Fruit fly (Drosophila melanogaster) whole organism, embryonic: ENCODE results near the gene mRpL14.
A peak's percentile ranks its signal among the peaks of the same experiment; 100 is the strongest.

Source experiments
- Ada2b ChIP-seq: fragments of 200-800 bp; sonication (Bioruptor generic); IDR thresholded peaks from 2 replicates; pipeline ENCODE4 v1.3.6; 2022; ENCODE audit warnings: missing biosample characterization, missing genetic modification characterization
- Antp ChIP-seq: fragments of 200-800 bp; sonication (Bioruptor generic); optimal IDR thresholded peaks from 3 replicates; lab custom pipeline; 2016; ENCODE audit warnings: missing biosample characterization, missing genetic modification characterization
- BEAF-32 ChIP-seq: fragments of 200-800 bp; sonication (Bioruptor generic); optimal IDR thresholded peaks from 3 replicates; lab custom pipeline; 2017; ENCODE audit warnings: missing biosample characterization, missing genetic modification characterization, mild to moderate bottlenecking, moderate library complexity, missing genetic modification reagents
- Blimp-1 ChIP-seq: fragments of 200-800 bp; sonication (Bioruptor generic); optimal IDR thresholded peaks from 3 replicates; lab custom pipeline; 2018; ENCODE audit warnings: missing biosample characterization, missing genetic modification characterization, mild to moderate bottlenecking, moderate library complexity, missing genetic modification reagents
- BtbVII ChIP-seq: fragments of 200-800 bp; sonication (Bioruptor generic); optimal IDR thresholded peaks from 3 replicates; lab custom pipeline; 2017; ENCODE audit warnings: missing biosample characterization, mild to moderate bottlenecking, missing genetic modification characterization
- CG10462 ChIP-seq: fragments of 200-800 bp; sonication (Bioruptor generic); optimal IDR thresholded peaks from 2 replicates; lab custom pipeline; 2016; ENCODE audit warnings: missing biosample characterization, missing genetic modification characterization
- CG10654 ChIP-seq: fragments of 200-800 bp; sonication (Bioruptor generic); optimal IDR thresholded peaks from 2 replicates; lab custom pipeline; 2016; ENCODE audit warnings: missing biosample characterization, missing genetic modification characterization
- CG11085 ChIP-seq: fragments of 200-800 bp; sonication (Bioruptor generic); IDR thresholded peaks from 2 replicates; pipeline ENCODE4 v1.3.6; 2022; ENCODE audit warnings: missing biosample characterization, missing genetic modification characterization
- CG12155 ChIP-seq: fragments of 200-800 bp; sonication (Bioruptor generic); optimal IDR thresholded peaks from 3 replicates; lab custom pipeline; 2016; ENCODE audit warnings: missing biosample characterization, missing genetic modification characterization
- CG15514 ChIP-seq: fragments of 200-800 bp; sonication (Bioruptor generic); optimal IDR thresholded peaks from 3 replicates; lab custom pipeline; 2017; ENCODE audit warnings: missing biosample characterization, missing genetic modification characterization, mild to moderate bottlenecking, moderate library complexity, missing genetic modification reagents
- CG1603 ChIP-seq: fragments of 200-800 bp; sonication (Bioruptor generic); optimal IDR thresholded peaks from 2 replicates; lab custom pipeline; 2019; ENCODE audit warnings: missing biosample characterization, mild to moderate bottlenecking, missing genetic modification characterization, moderate library complexity
- CG16815 ChIP-seq: fragments of 200-800 bp; sonication (Bioruptor generic); optimal IDR thresholded peaks from 3 replicates; lab custom pipeline; 2017; ENCODE audit warnings: missing biosample characterization, mild to moderate bottlenecking, missing genetic modification characterization
- CG2120 ChIP-seq: fragments of 200-800 bp; sonication (Bioruptor generic); optimal IDR thresholded peaks from 3 replicates; lab custom pipeline; 2016; ENCODE audit warnings: missing biosample characterization, missing genetic modification characterization
- CG2129 ChIP-seq: fragments of 200-800 bp; sonication (Bioruptor generic); IDR thresholded peaks from 2 replicates; pipeline ENCODE4 v1.3.6; 2022; ENCODE audit warnings: missing biosample characterization, missing genetic modification characterization; ENCODE audit not compliant: partially characterized antibody
- CG4404 ChIP-seq: fragments of 200-800 bp; sonication (Bioruptor generic); IDR thresholded peaks from 2 replicates; pipeline ENCODE4 v1.3.6; 2022; ENCODE audit warnings: missing biosample characterization, missing genetic modification characterization
- CG4730 ChIP-seq: fragments of 200-800 bp; sonication (Bioruptor generic); IDR thresholded peaks from 2 replicates; pipeline ENCODE4 v1.3.6; 2022; ENCODE audit warnings: missing biosample characterization, missing genetic modification characterization
- CG4820 ChIP-seq: fragments of 200-800 bp; sonication (Bioruptor generic); optimal IDR thresholded peaks from 3 replicates; lab custom pipeline; 2016; ENCODE audit warnings: missing biosample characterization, missing genetic modification characterization
- CG6683 ChIP-seq: fragments of 200-800 bp; sonication (Bioruptor generic); optimal IDR thresholded peaks from 2 replicates; lab custom pipeline; 2017; ENCODE audit warnings: missing biosample characterization, mild to moderate bottlenecking, missing genetic modification characterization, missing genetic modification reagents
- CG6813 ChIP-seq: fragments of 200-800 bp; sonication (Bioruptor generic); optimal IDR thresholded peaks from 2 replicates; lab custom pipeline; 2017; ENCODE audit warnings: missing biosample characterization, missing genetic modification characterization, mild to moderate bottlenecking, moderate library complexity, missing genetic modification reagents
- CG7556 ChIP-seq: fragments of 200-800 bp; sonication (Bioruptor generic); optimal IDR thresholded peaks from 2 replicates; lab custom pipeline; 2017; ENCODE audit warnings: missing biosample characterization, mild to moderate bottlenecking, missing genetic modification characterization
- CG7786 ChIP-seq: fragments of 200-800 bp; sonication (Bioruptor generic); optimal IDR thresholded peaks from 2 replicates; lab custom pipeline; 2016; ENCODE audit warnings: missing biosample characterization, missing genetic modification characterization
- CG8290 ChIP-seq, 3 experiments: fragments of 200-800 bp; sonication (Bioruptor generic); optimal IDR thresholded peaks; 2 replicates each; lab custom pipeline; 2016 to 2019; ENCODE audit warnings: missing biosample characterization in 3 of 3, missing genetic modification characterization in 3 of 3, mild to moderate bottlenecking in 2 of 3, moderate library complexity in 1 of 3
- CG9876 ChIP-seq: fragments of 200-800 bp; sonication (Bioruptor generic); optimal IDR thresholded peaks from 2 replicates; lab custom pipeline; 2016; ENCODE audit warnings: missing biosample characterization, missing genetic modification characterization
- D19B ChIP-seq: fragments of 200-800 bp; sonication (Bioruptor generic); optimal IDR thresholded peaks from 2 replicates; lab custom pipeline; 2017; ENCODE audit warnings: missing biosample characterization, mild to moderate bottlenecking, missing genetic modification characterization
- Dek ChIP-seq: fragments of 200-800 bp; sonication (Bioruptor generic); optimal IDR thresholded peaks from 3 replicates; lab custom pipeline; 2019; ENCODE audit warnings: missing biosample characterization, mild to moderate bottlenecking, missing genetic modification characterization, moderate library complexity
- Fer3 ChIP-seq: fragments of 200-800 bp; sonication (Bioruptor generic); optimal IDR thresholded peaks from 2 replicates; lab custom pipeline; 2018; ENCODE audit warnings: missing biosample characterization, mild to moderate bottlenecking, missing genetic modification characterization, moderate library complexity
- Gug ChIP-seq: fragments of 200-800 bp; sonication (Bioruptor generic); IDR thresholded peaks from 4 replicates; pipeline ENCODE4 v1.3.6; 2022; ENCODE audit warnings: missing biosample characterization, missing genetic modification characterization
- Hand ChIP-seq: fragments of 200-800 bp; sonication (Bioruptor generic); optimal IDR thresholded peaks from 2 replicates; lab custom pipeline; 2017; ENCODE audit warnings: mild to moderate bottlenecking, missing biosample characterization, missing genetic modification reagents, missing genetic modification characterization
- Hr51 ChIP-seq, 2 experiments: fragments of 200-800 bp; sonication (Bioruptor generic); optimal IDR thresholded peaks; 2 replicates in 1 of 2; 3 replicates in 1 of 2; lab custom pipeline; 2016 to 2018; ENCODE audit warnings: missing biosample characterization in 2 of 2, missing genetic modification characterization in 2 of 2, mild to moderate bottlenecking in 1 of 2, moderate library complexity in 1 of 2
- Max ChIP-seq: fragments of 200-800 bp; sonication (Bioruptor generic); optimal IDR thresholded peaks from 2 replicates; lab custom pipeline; 2016; ENCODE audit warnings: missing biosample characterization, mild to moderate bottlenecking, missing genetic modification characterization
- Mrtf ChIP-seq: fragments of 200-800 bp; sonication (Bioruptor generic); IDR thresholded peaks from 3 replicates; pipeline ENCODE4 v1.3.6; 2022; ENCODE audit warnings: missing biosample characterization, missing genetic modification characterization
- NFAT ChIP-seq: fragments of 200-800 bp; sonication (Bioruptor generic); IDR thresholded peaks from 2 replicates; pipeline ENCODE4 v1.3.6; 2022; ENCODE audit warnings: missing biosample characterization, missing genetic modification characterization
- Sox100B ChIP-seq: fragments of 200-800 bp; sonication (Bioruptor generic); optimal IDR thresholded peaks from 3 replicates; lab custom pipeline; 2018; ENCODE audit warnings: missing biosample characterization, mild to moderate bottlenecking, missing genetic modification characterization
- Xbp1 ChIP-seq: fragments of 200-800 bp; sonication (Bioruptor generic); optimal IDR thresholded peaks from 3 replicates; lab custom pipeline; 2016; ENCODE audit warnings: missing biosample characterization, mild to moderate bottlenecking, missing genetic modification characterization
- ab ChIP-seq: fragments of 200-800 bp; sonication (Bioruptor generic); optimal IDR thresholded peaks from 2 replicates; lab custom pipeline; 2016; ENCODE audit warnings: missing biosample characterization, missing genetic modification characterization
- abd-A ChIP-seq: fragments of 200-800 bp; sonication (Bioruptor generic); optimal IDR thresholded peaks from 3 replicates; lab custom pipeline; 2019; ENCODE audit warnings: missing biosample characterization, mild to moderate bottlenecking, missing genetic modification characterization, moderate library complexity
- cwo ChIP-seq: fragments of 200-800 bp; sonication (Bioruptor generic); optimal IDR thresholded peaks from 3 replicates; lab custom pipeline; 2017; ENCODE audit warnings: missing biosample characterization, missing genetic modification characterization, mild to moderate bottlenecking, moderate library complexity, missing genetic modification reagents
- dmrt99B ChIP-seq: fragments of 200-800 bp; sonication (Bioruptor generic); optimal IDR thresholded peaks from 2 replicates; lab custom pipeline; 2018; ENCODE audit warnings: missing biosample characterization, mild to moderate bottlenecking, missing genetic modification characterization, moderate library complexity
- fd96Cb ChIP-seq: fragments of 200-800 bp; sonication (Bioruptor generic); optimal IDR thresholded peaks from 2 replicates; lab custom pipeline; 2018; ENCODE audit warnings: missing biosample characterization, mild to moderate bottlenecking, missing genetic modification characterization, moderate library complexity
- ftz-f1 ChIP-seq: fragments of 200-800 bp; sonication (Bioruptor generic); optimal IDR thresholded peaks from 2 replicates; lab custom pipeline; 2016; ENCODE audit warnings: missing biosample characterization, missing genetic modification characterization
- lmd ChIP-seq: fragments of 200-800 bp; sonication (Bioruptor generic); IDR thresholded peaks from 2 replicates; pipeline ENCODE4 v1.3.6; 2022; ENCODE audit warnings: missing biosample characterization, missing genetic modification characterization
- maf-S ChIP-seq: fragments of 200-800 bp; sonication (Bioruptor generic); optimal IDR thresholded peaks from 2 replicates; lab custom pipeline; 2016; ENCODE audit warnings: missing biosample characterization, missing genetic modification characterization
- oc ChIP-seq: fragments of 200-800 bp; sonication (Bioruptor generic); optimal IDR thresholded peaks from 2 replicates; lab custom pipeline; 2018; ENCODE audit warnings: missing biosample characterization, mild to moderate bottlenecking, missing genetic modification characterization, moderate library complexity
- pros ChIP-seq: fragments of 200-800 bp; sonication (Bioruptor generic); optimal IDR thresholded peaks from 3 replicates; lab custom pipeline; 2019; ENCODE audit warnings: missing biosample characterization, mild to moderate bottlenecking, missing genetic modification characterization, moderate library complexity
- ranshi ChIP-seq: fragments of 200-800 bp; sonication (Bioruptor generic); IDR thresholded peaks from 2 replicates; pipeline ENCODE4 v1.3.6; 2022; ENCODE audit warnings: missing biosample characterization, missing genetic modification characterization
- sim ChIP-seq: fragments of 200-800 bp; sonication (Bioruptor generic); IDR thresholded peaks from 2 replicates; pipeline ENCODE4 v1.3.6; 2022; ENCODE audit warnings: missing biosample characterization, missing genetic modification characterization
- sna ChIP-seq: fragments of 200-800 bp; sonication (Bioruptor generic); IDR thresholded peaks from 2 replicates; pipeline ENCODE4 v1.3.6; 2022; ENCODE audit warnings: missing biosample characterization, missing genetic modification characterization; ENCODE audit not compliant: partially characterized antibody
- unpg ChIP-seq: fragments of 200-800 bp; sonication (Bioruptor generic); optimal IDR thresholded peaks from 3 replicates; lab custom pipeline; 2018; ENCODE audit warnings: missing biosample characterization, mild to moderate bottlenecking, missing genetic modification characterization, moderate library complexity

Gene mRpL14

dm6 chrX:2301069-2301508 lies 43.4 kb downstream of the mRpL14 start (continued):
- TF ChIP-seq BEAF-32 (GFP tag; lab: Kevin White, UChicago) = no peak
- TF ChIP-seq Dek (tag; lab: Kevin White, UChicago) = peak; percentile 18
- peak; percentile 53 for TF ChIP-seq Fer3
- TF ChIP-seq ranshi = 0 out of 2 replicates have a peak, but pooled peaks have one; percentile 12
- no peak for TF ChIP-seq ftz-f1 (GFP tag; lab: Kevin White, UChicago)
- peak; percentile 35 for TF ChIP-seq unpg (GFP tag; lab: Kevin White, UChicago)
- TF ChIP-seq Mrtf (GFP tag; lab: Robert Waterston, UW) = no peak
- peak; percentile 46 for TF ChIP-seq CG12155 (GFP tag; lab: Kevin White, UChicago)
- TF ChIP-seq CG4730 (GFP tag; lab: Robert Waterston, UW) = peak; percentile 47
- TF ChIP-seq CG4404 (GFP tag; lab: Robert Waterston, UW) = peak; percentile 48; the same call in 1 of the 2 replicates
- no peak for TF ChIP-seq ab
- no peak for TF ChIP-seq CG10654 (GFP tag; lab: Kevin White, UChicago)
- no peak for TF ChIP-seq CG10462 (GFP tag; lab: Kevin White, UChicago)
- TF ChIP-seq CG2120 (GFP tag; lab: Kevin White, UChicago) = peak; percentile 40
- peak; percentile 6 for TF ChIP-seq CG7786 (GFP tag; lab: Kevin White, UChicago)
- TF ChIP-seq CG16815 (GFP tag; lab: Kevin White, UChicago) = peak; percentile 46
- TF ChIP-seq lmd (GFP tag; lab: Robert Waterston, UW) = peak; percentile 64; the same call in 1 of the 2 replicates
- no peak for TF ChIP-seq CG2129 (GFP tag; lab: Robert Waterston, UW)
- peak; percentile 18; the same call in 1 of the 2 replicates for TF ChIP-seq CG11085 (GFP tag; lab: Robert Waterston, UW)
- TF ChIP-seq Blimp-1 = no peak
- TF ChIP-seq CG4820 (GFP tag; lab: Kevin White, UChicago) = peak; percentile 39
- peak; percentile 59 for TF ChIP-seq cwo (GFP tag; lab: Kevin White, UChicago)
- peak; percentile 1 for TF ChIP-seq CG6813
- TF ChIP-seq CG9876 (GFP tag; lab: Kevin White, UChicago) = no peak
- TF ChIP-seq CG15514 (GFP tag; lab: Kevin White, UChicago) = peak; percentile 63
- TF ChIP-seq Hr51 (GFP tag; optimal IDR thresholded peaks at IDR 0.05; lab: Kevin White, UChicago) = peak in 1 of 2 experiments; percentile 55
- peak; percentile 66; the same call in 3 of the 4 replicates for TF ChIP-seq Gug
- TF ChIP-seq fd96Cb (tag; lab: Kevin White, UChicago) = peak; percentile 27
- TF ChIP-seq Antp = peak; percentile 4
- peak; percentile 53 for TF ChIP-seq NFAT (GFP tag; lab: Robert Waterston, UW)
- TF ChIP-seq dmrt99B (tag; lab: Kevin White, UChicago) = peak; percentile 34
- TF ChIP-seq D19B = peak; percentile 42
- TF ChIP-seq Sox100B (GFP tag; lab: Kevin White, UChicago) = peak; percentile 17
- 0 out of 2 replicates have a peak, but pooled peaks have one; percentile 14 for TF ChIP-seq sna
- TF ChIP-seq oc (tag; lab: Kevin White, UChicago) = peak; percentile 11
- TF ChIP-seq CG8290 (GFP tag; optimal IDR thresholded peaks at IDR 0.05; lab: Kevin White, UChicago) = no peak
- peak in 1 of 2 experiments; percentile 54 for TF ChIP-seq CG8290 (tag; optimal IDR thresholded peaks at IDR 0.05; lab: Kevin White, UChicago)
- TF ChIP-seq maf-S (GFP tag; lab: Kevin White, UChicago) = no peak
- peak; percentile 5 for TF ChIP-seq Xbp1 (GFP tag; lab: Kevin White, UChicago)
- TF ChIP-seq Max (GFP tag; lab: Kevin White, UChicago) = no peak
- no peak for TF ChIP-seq pros (GFP tag; lab: Kevin White, UChicago)
- peak; percentile 36 for TF ChIP-seq CG1603 (tag; lab: Kevin White, UChicago)
- TF ChIP-seq Ada2b (GFP tag; lab: Robert Waterston, UW) = peak; percentile 49; the same call in 1 of the 2 replicates
- TF ChIP-seq BtbVII (GFP tag; lab: Kevin White, UChicago) = no peak
- TF ChIP-seq CG6683 (GFP tag; lab: Kevin White, UChicago) = peak; percentile 5
- TF ChIP-seq abd-A (tag; lab: Kevin White, UChicago) = peak; percentile 82
- TF ChIP-seq sim = 0 out of 2 replicates have a peak, but pooled peaks have one; percentile 15
- no peak for TF ChIP-seq CG7556 (GFP tag; lab: Kevin White, UChicago)
- TF ChIP-seq Hand (GFP tag; lab: Kevin White, UChicago) = peak; percentile 55
